Worm (Caenorhabditis elegans): ENCODE measurements around the gene npr-36.

npr-36 gene

DNA sequence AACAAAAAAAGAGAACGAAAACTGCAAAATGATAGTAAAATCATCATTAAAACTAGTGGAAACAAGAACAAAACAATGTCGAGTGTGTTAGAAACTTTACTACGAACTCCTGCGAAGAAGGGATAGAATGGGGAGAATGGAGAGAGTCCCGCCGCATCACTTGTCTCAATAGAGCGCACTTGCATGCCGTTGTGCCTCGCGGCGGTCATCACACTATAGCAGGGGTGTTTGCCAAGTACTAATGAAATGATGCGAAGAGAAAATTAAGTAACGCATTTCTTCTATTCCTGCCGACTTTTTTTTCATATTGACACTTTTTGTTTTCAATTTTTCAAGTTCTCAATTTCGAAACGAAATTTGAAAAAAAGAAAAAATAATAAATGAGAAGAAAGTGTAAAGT lies 32.6 kb downstream of the npr-36 start:
- TF ChIP-seq F13C5.2 (tag; optimal IDR thresholded peaks at IDR 0.05) (peak; percentile 71), aly-1 (tag; optimal IDR thresholded peaks at IDR 0.05) (no peak), hmg-4 (GFP tag; optimal IDR thresholded peaks at IDR 0.05) (peak; percentile 60)

DNA sequence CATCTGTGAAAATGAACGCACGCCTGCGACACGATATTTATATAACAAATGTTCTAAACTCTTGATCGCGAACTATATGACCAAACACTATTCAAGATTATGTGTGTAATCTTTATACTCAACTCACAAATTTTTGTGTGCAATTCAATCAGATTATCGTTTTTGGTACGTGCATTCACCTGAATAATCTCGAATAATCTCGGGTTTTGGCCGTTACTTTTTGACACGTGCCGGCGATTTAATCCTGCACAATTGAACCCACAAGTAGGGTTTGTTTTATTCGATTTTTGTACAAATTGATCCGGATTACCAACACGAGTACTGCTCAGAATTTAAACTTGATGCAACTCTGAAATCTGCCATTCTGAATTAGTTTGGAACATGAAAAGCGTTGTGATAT lies 36.9 kb downstream of the npr-36 start, which contains the start of the genes vap-1 and F11C7.2:
Gene vap-1, minus strand, starts transcription at position 101 of the 400 bp plus-strand sequence.
Gene F11C7.2, plus strand, starts transcription at position 359 of the 400 bp plus-strand sequence.
- TF ChIP-seq flt-1 (GFP tag; IDR thresholded peaks at IDR 0.05) (no peak), F13C5.2 (tag; optimal IDR thresholded peaks at IDR 0.05) (no peak), tbx-11 (GFP tag; IDR thresholded peaks at IDR 0.05) (no peak), ama-1 (optimal IDR thresholded peaks at IDR 0.05) (no peak), hmbx-1 (tag; optimal IDR thresholded peaks at IDR 0.05) (no peak), pes-1 (GFP tag; IDR thresholded peaks at IDR 0.05) (no peak), hnd-1 (tag; optimal IDR thresholded peaks at IDR 0.05) (no peak), ceh-13 (GFP tag; optimal IDR thresholded peaks at IDR 0.05) (no peak), sea-1 (GFP tag; conservative IDR thresholded peaks at IDR 0.05) (no peak), scrt-1 (GFP tag; IDR thresholded peaks at IDR 0.05) (no peak), ets-7 (tag; optimal IDR thresholded peaks at IDR 0.05) (no peak), tbx-37 (GFP tag; conservative IDR thresholded peaks at IDR 0.05) (no peak), B0310.2 (tag; optimal IDR thresholded peaks at IDR 0.05) (no peak), aly-1 (tag; optimal IDR thresholded peaks at IDR 0.05) (no peak), ceh-36 (tag; optimal IDR thresholded peaks at IDR 0.05) (no peak), tra-4 (tag; optimal IDR thresholded peaks at IDR 0.05) (no peak), hmg-4 (GFP tag; optimal IDR thresholded peaks at IDR 0.05) (no peak)

DNA sequence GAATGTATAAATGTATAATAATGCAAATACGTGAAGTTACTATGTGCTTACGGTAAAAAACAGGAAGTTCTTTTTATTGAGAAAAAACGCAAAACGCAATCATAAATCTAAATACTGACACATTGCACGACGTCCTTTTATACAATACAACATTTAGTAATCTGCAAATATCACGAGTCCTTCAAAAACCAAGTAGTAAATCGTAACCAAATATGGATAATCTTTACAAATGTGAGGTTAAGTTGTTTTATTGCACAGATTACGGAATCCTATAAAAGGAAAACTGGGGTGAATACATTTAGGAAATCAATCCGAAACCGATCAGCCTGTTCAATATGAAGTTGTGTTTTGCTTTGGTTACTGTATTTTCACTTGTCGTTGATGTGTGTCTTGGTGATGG lies 38.7 kb downstream of the npr-36 start, which contains the start of gene F11C7.7:
Gene F11C7.7, plus strand, starts transcription at position 301 of the 400 bp plus-strand sequence.
- no peak for TF ChIP-seq B0310.2 (tag; optimal IDR thresholded peaks at IDR 0.05)
- TF ChIP-seq tbx-37 (GFP tag; conservative IDR thresholded peaks at IDR 0.05): no peak
- no peak for TF ChIP-seq ceh-13 (GFP tag; optimal IDR thresholded peaks at IDR 0.05)
- TF ChIP-seq ets-7 (tag; optimal IDR thresholded peaks at IDR 0.05): no peak
- no peak for TF ChIP-seq tbx-11 (GFP tag; IDR thresholded peaks at IDR 0.05)
- TF ChIP-seq hmg-4 (GFP tag; optimal IDR thresholded peaks at IDR 0.05): no peak
- TF ChIP-seq F13C5.2 (tag; optimal IDR thresholded peaks at IDR 0.05): no peak
- TF ChIP-seq tra-4 (tag; optimal IDR thresholded peaks at IDR 0.05): no peak
- TF ChIP-seq hnd-1 (tag; optimal IDR thresholded peaks at IDR 0.05): no peak
- TF ChIP-seq ceh-36 (tag; optimal IDR thresholded peaks at IDR 0.05): no peak
- TF ChIP-seq pes-1 (GFP tag; IDR thresholded peaks at IDR 0.05): no peak
- no peak for TF ChIP-seq scrt-1 (GFP tag; IDR thresholded peaks at IDR 0.05)
- no peak for TF ChIP-seq flt-1 (GFP tag; IDR thresholded peaks at IDR 0.05)
- no peak for TF ChIP-seq hmbx-1 (tag; optimal IDR thresholded peaks at IDR 0.05)
- TF ChIP-seq sea-1 (GFP tag; conservative IDR thresholded peaks at IDR 0.05): no peak
- no peak for TF ChIP-seq ama-1 (optimal IDR thresholded peaks at IDR 0.05)
- no peak for TF ChIP-seq aly-1 (tag; optimal IDR thresholded peaks at IDR 0.05)

DNA sequence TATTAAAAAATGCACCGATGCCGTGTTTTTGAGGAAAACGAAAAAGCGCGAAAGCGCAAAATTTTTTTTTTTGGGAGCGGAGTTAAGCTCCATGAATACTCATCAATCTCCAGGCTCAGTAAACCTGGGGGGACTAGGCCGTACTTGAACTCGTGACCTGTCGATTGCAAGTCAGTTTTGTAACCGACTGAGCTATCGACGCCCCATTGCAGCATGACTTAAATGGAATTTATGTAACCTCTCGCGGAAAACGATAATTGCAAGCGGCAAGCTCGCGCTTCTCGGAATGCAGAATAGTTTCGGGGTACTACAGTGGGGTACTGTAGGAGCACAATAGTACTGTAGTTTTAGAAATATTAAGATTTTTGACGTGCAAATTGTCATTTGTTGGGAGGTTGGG lies 40.9 kb downstream of the npr-36 start:
- TF ChIP-seq sea-1 (GFP tag; conservative IDR thresholded peaks at IDR 0.05) (no peak), tbx-11 (GFP tag; IDR thresholded peaks at IDR 0.05) (no peak), tbx-37 (GFP tag; conservative IDR thresholded peaks at IDR 0.05) (no peak), ceh-13 (GFP tag; optimal IDR thresholded peaks at IDR 0.05) (no peak), scrt-1 (GFP tag; IDR thresholded peaks at IDR 0.05) (no peak), hnd-1 (tag; optimal IDR thresholded peaks at IDR 0.05) (no peak), hmg-4 (GFP tag; optimal IDR thresholded peaks at IDR 0.05) (no peak), F13C5.2 (tag; optimal IDR thresholded peaks at IDR 0.05) (no peak)

DNA sequence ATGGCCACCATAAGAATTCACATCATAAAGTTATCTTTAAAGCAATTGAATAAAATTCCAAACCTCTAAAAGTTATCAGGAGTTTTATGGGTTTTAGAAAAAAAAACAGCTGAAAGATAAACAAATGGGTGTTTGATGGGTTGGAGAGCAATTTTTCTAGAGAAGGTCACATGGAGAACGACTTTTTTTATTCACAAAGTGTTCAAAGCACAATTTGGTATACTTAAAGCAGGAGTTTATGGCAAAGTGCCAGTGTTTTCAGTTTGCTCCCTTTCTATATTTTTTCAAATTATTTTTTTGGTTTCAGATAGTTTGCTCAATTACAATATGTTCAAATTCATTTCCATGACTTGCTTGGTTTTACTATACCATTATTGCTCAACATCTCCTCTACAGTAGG lies 41.7 kb downstream of the npr-36 start, which contains the start of gene F11C7.6:
Gene F11C7.6, plus strand, starts transcription at position 301 of the 400 bp plus-strand sequence.
- TF ChIP-seq hmg-4 (GFP tag; optimal IDR thresholded peaks at IDR 0.05) (no peak), ama-1 (optimal IDR thresholded peaks at IDR 0.05) (no peak), scrt-1 (GFP tag; IDR thresholded peaks at IDR 0.05) (no peak), hmbx-1 (tag; optimal IDR thresholded peaks at IDR 0.05) (no peak), hnd-1 (tag; optimal IDR thresholded peaks at IDR 0.05) (no peak), pes-1 (GFP tag; IDR thresholded peaks at IDR 0.05) (no peak), aly-1 (tag; optimal IDR thresholded peaks at IDR 0.05) (no peak), tra-4 (tag; optimal IDR thresholded peaks at IDR 0.05) (no peak), tbx-11 (GFP tag; IDR thresholded peaks at IDR 0.05) (no peak), tbx-37 (GFP tag; conservative IDR thresholded peaks at IDR 0.05) (no peak), ceh-13 (GFP tag; optimal IDR thresholded peaks at IDR 0.05) (no peak), flt-1 (GFP tag; IDR thresholded peaks at IDR 0.05) (no peak), ets-7 (tag; optimal IDR thresholded peaks at IDR 0.05) (no peak), sea-1 (GFP tag; conservative IDR thresholded peaks at IDR 0.05) (no peak), B0310.2 (tag; optimal IDR thresholded peaks at IDR 0.05) (no peak)

DNA sequence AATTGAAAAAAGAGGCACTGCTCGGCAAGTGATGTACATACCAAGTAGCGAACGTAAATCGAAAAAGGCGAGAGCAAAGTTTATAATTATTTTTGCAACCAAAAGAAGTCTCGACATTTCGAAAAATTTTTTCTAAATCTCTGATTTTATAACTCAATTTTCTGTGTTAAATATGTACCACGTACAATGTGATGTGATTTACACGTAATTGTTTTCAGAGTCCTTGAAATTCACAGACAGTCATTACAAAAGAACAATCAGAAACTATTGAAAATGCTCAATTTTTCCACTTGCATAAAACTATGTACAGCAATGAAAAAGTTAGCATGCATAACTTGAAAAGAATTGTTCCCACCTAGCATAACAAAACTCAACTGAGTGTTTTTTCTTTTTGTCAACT lies 43.5 kb downstream of the npr-36 start:
- TF ChIP-seq F13C5.2 (tag; optimal IDR thresholded peaks at IDR 0.05): no peak
- no peak for TF ChIP-seq ets-7 (tag; optimal IDR thresholded peaks at IDR 0.05)
- TF ChIP-seq ama-1 (optimal IDR thresholded peaks at IDR 0.05): no peak
- TF ChIP-seq tbx-11 (GFP tag; IDR thresholded peaks at IDR 0.05): no peak
- no peak for TF ChIP-seq tra-4 (tag; optimal IDR thresholded peaks at IDR 0.05)
- no peak for TF ChIP-seq hmg-4 (GFP tag; optimal IDR thresholded peaks at IDR 0.05)
- no peak for TF ChIP-seq flt-1 (GFP tag; IDR thresholded peaks at IDR 0.05)
- no peak for TF ChIP-seq hnd-1 (tag; optimal IDR thresholded peaks at IDR 0.05)
- no peak for TF ChIP-seq tbx-37 (GFP tag; conservative IDR thresholded peaks at IDR 0.05)
- TF ChIP-seq aly-1 (tag; optimal IDR thresholded peaks at IDR 0.05): no peak
- no peak for TF ChIP-seq scrt-1 (GFP tag; IDR thresholded peaks at IDR 0.05)
- no peak for TF ChIP-seq sea-1 (GFP tag; conservative IDR thresholded peaks at IDR 0.05)

DNA sequence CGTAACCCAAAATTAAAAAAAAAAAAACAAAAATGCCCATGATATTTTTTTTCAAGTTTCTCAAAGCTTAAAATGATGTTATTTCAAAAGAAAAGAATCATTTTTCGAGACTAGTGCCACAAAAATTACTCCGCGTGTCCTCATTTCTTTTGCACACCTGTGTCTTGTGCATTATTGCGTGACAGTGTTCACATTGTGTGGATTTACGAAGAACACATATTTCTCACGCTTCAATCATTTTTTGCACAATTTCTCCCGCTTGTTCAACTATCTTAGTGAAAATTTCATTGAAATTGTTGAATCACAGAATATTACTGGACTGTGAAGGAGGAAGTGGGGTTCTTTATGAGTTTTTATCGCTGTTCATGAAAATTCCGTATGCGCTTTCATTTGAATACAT lies 49.3 kb downstream of the npr-36 start:
- TF ChIP-seq pes-1 (GFP tag; IDR thresholded peaks at IDR 0.05) (no peak), ets-7 (tag; optimal IDR thresholded peaks at IDR 0.05) (no peak), flt-1 (GFP tag; IDR thresholded peaks at IDR 0.05) (no peak), tra-4 (tag; optimal IDR thresholded peaks at IDR 0.05) (no peak), F13C5.2 (tag; optimal IDR thresholded peaks at IDR 0.05) (no peak), hmbx-1 (tag; optimal IDR thresholded peaks at IDR 0.05) (no peak), ceh-13 (GFP tag; optimal IDR thresholded peaks at IDR 0.05) (no peak), sea-1 (GFP tag; conservative IDR thresholded peaks at IDR 0.05) (no peak), aly-1 (tag; optimal IDR thresholded peaks at IDR 0.05) (no peak), scrt-1 (GFP tag; IDR thresholded peaks at IDR 0.05) (no peak), hnd-1 (tag; optimal IDR thresholded peaks at IDR 0.05) (no peak), ama-1 (optimal IDR thresholded peaks at IDR 0.05) (no peak), tbx-37 (GFP tag; conservative IDR thresholded peaks at IDR 0.05) (no peak), hmg-4 (GFP tag; optimal IDR thresholded peaks at IDR 0.05) (no peak), B0310.2 (tag; optimal IDR thresholded peaks at IDR 0.05) (no peak), ceh-36 (tag; optimal IDR thresholded peaks at IDR 0.05) (no peak), tbx-11 (GFP tag; IDR thresholded peaks at IDR 0.05) (no peak)

All from whole organism, early embryonic.